Worm (Caenorhabditis elegans) whole organism, L1 larva: ENCODE results near the gene nra-1.

Source experiments
- C16A3.4 ChIP-seq: fragments of 150-350 bp; optimal IDR thresholded peaks from 2 replicates; lab custom pipeline; 2014; ENCODE audit warnings: missing biosample characterization, missing genetic modification characterization
- Y116A8C.19 ChIP-seq: sonication (generic microtip); optimal IDR thresholded peaks from 2 replicates; lab custom pipeline; 2016; ENCODE audit warnings: missing compliant biosample characterization, missing genetic modification characterization, borderline replicate concordance
- aha-1 ChIP-seq: fragments of 150-350 bp; optimal IDR thresholded peaks from 2 replicates; lab custom pipeline; 2014; ENCODE audit warnings: missing biosample characterization, missing genetic modification characterization
- aly-2 ChIP-seq: fragments of 150-350 bp; optimal IDR thresholded peaks from 2 replicates; lab custom pipeline; 2014; ENCODE audit warnings: missing biosample characterization, missing genetic modification characterization
- ama-1 ChIP-seq: fragments of 150-350 bp; optimal IDR thresholded peaks from 2 replicates; lab custom pipeline; 2014
- blmp-1 ChIP-seq: fragments of 150-350 bp; optimal IDR thresholded peaks from 2 replicates; lab custom pipeline; 2014; ENCODE audit warnings: missing biosample characterization, missing genetic modification characterization
- ceh-63 ChIP-seq: fragments of 200-800 bp; sonication (Bioruptor generic); optimal IDR thresholded peaks from 2 replicates; lab custom pipeline; 2018; ENCODE audit warnings: mild to moderate bottlenecking, missing genetic modification characterization, missing compliant biosample characterization
- ceh-8 ChIP-seq: fragments of 200-800 bp; sonication (Bioruptor generic); optimal IDR thresholded peaks from 2 replicates; lab custom pipeline; 2018; ENCODE audit warnings: mild to moderate bottlenecking, missing genetic modification characterization, moderate library complexity, missing compliant biosample characterization
- ceh-82 ChIP-seq, 3 experiments: fragments of 150-350 bp in 1 of 3; sonication (generic microtip) in 2 of 3; optimal IDR thresholded peaks; 2 replicates each; lab custom pipeline; 2014 to 2017; ENCODE audit warnings: missing biosample characterization in 3 of 3, missing genetic modification characterization in 3 of 3
- ceh-88 ChIP-seq: fragments of 200-800 bp; sonication (Bioruptor generic); IDR thresholded peaks from 2 replicates; pipeline ENCODE4 v1.3.6; 2022; ENCODE audit warnings: missing genetic modification characterization, missing compliant biosample characterization
- ceh-90 ChIP-seq: sonication (generic microtip); optimal IDR thresholded peaks from 2 replicates; lab custom pipeline; 2016; ENCODE audit warnings: missing genetic modification characterization, missing compliant biosample characterization
- ces-1 ChIP-seq: fragments of 150-350 bp; optimal IDR thresholded peaks from 2 replicates; lab custom pipeline; 2014; ENCODE audit warnings: missing biosample characterization, missing genetic modification reagents, missing genetic modification characterization
- dpl-1 ChIP-seq, 3 experiments: fragments of 150-350 bp in 2 of 3; sonication (generic microtip) in 1 of 3; optimal IDR thresholded peaks; 2 replicates each; lab custom pipeline; 2014 to 2017; ENCODE audit warnings: missing biosample characterization in 3 of 3, missing genetic modification characterization in 3 of 3, missing genetic modification reagents in 3 of 3
- dsc-1 ChIP-seq: sonication (generic microtip); optimal IDR thresholded peaks from 2 replicates; lab custom pipeline; 2016; ENCODE audit warnings: mild to moderate bottlenecking, missing genetic modification characterization, missing compliant biosample characterization
- efl-1 ChIP-seq, 4 experiments: fragments of 150-350 bp; optimal IDR thresholded peaks in 3 of 4; peaks in 1 of 4; 1 replicate in 1 of 4; 2 replicates in 3 of 4; lab custom pipeline; 2014; ENCODE audit warnings: missing biosample characterization in 2 of 4, missing genetic modification characterization in 2 of 4, missing genetic modification reagents in 2 of 4
- egl-13 ChIP-seq: sonication (generic microtip); optimal IDR thresholded peaks from 2 replicates; lab custom pipeline; 2016; ENCODE audit warnings: missing genotype, missing genetic modification reagents, missing genetic modification characterization, missing compliant biosample characterization
- egl-27 ChIP-seq, 2 experiments: fragments of 150-350 bp in 1 of 2; sonication (generic microtip); optimal IDR thresholded peaks; 3 replicates each; lab custom pipeline; 2017 to 2018; ENCODE audit warnings: missing biosample characterization in 2 of 2, missing genetic modification characterization in 2 of 2, missing genetic modification reagents in 2 of 2
- ets-5 ChIP-seq: fragments of 200-800 bp; sonication (Bioruptor generic); IDR thresholded peaks from 2 replicates; pipeline ENCODE4 v1.3.6; 2022; ENCODE audit warnings: missing genetic modification characterization, missing compliant biosample characterization
- fkh-4 ChIP-seq: sonication (generic microtip); optimal IDR thresholded peaks from 2 replicates; lab custom pipeline; 2016; ENCODE audit warnings: missing compliant biosample characterization, missing genetic modification characterization, borderline replicate concordance
- fkh-8 ChIP-seq: sonication (generic microtip); optimal IDR thresholded peaks from 2 replicates; lab custom pipeline; 2016; ENCODE audit warnings: mild to moderate bottlenecking, missing genetic modification characterization, missing compliant biosample characterization
- fos-1 ChIP-seq: fragments of 150-350 bp; optimal IDR thresholded peaks from 2 replicates; lab custom pipeline; 2014; ENCODE audit warnings: missing biosample characterization, missing genetic modification characterization
- hlh-17 ChIP-seq: fragments of 200-800 bp; sonication (Bioruptor generic); optimal IDR thresholded peaks from 2 replicates; lab custom pipeline; 2018; ENCODE audit warnings: missing genetic modification characterization, mild to moderate bottlenecking, missing compliant biosample characterization, moderate library complexity, borderline replicate concordance
- hlh-4 ChIP-seq: sonication (generic microtip); optimal IDR thresholded peaks from 2 replicates; lab custom pipeline; 2016; ENCODE audit warnings: mild to moderate bottlenecking, missing genetic modification characterization, missing compliant biosample characterization
- isw-1 ChIP-seq: fragments of 200-800 bp; sonication (Bioruptor generic); IDR thresholded peaks from 2 replicates; pipeline ENCODE4 v1.3.6; 2022; ENCODE audit warnings: missing genetic modification characterization, missing compliant biosample characterization
- jun-1 ChIP-seq: fragments of 150-350 bp; optimal IDR thresholded peaks from 2 replicates; lab custom pipeline; 2014; ENCODE audit warnings: missing biosample characterization, missing genetic modification reagents, missing genetic modification characterization
- lin-13 ChIP-seq: fragments of 150-350 bp; optimal IDR thresholded peaks from 2 replicates; lab custom pipeline; 2014; ENCODE audit warnings: missing biosample characterization, missing genetic modification reagents, missing genetic modification characterization
- lin-14 ChIP-seq: fragments of 200-800 bp; sonication (Bioruptor generic); optimal IDR thresholded peaks from 2 replicates; lab custom pipeline; 2018; ENCODE audit warnings: mild to moderate bottlenecking, missing genetic modification characterization, moderate library complexity, missing compliant biosample characterization
- lin-15B ChIP-seq: fragments of 150-350 bp; sonication (generic microtip); optimal IDR thresholded peaks from 3 replicates; lab custom pipeline; 2014; ENCODE audit warnings: missing biosample characterization, missing genetic modification characterization
- lin-39 ChIP-seq: fragments of 150-350 bp; optimal IDR thresholded peaks from 2 replicates; lab custom pipeline; 2014; ENCODE audit warnings: missing biosample characterization, missing genetic modification reagents, missing genetic modification characterization
- lir-3 ChIP-seq: sonication (generic microtip); optimal IDR thresholded peaks from 2 replicates; lab custom pipeline; 2016; ENCODE audit warnings: mild to moderate bottlenecking, missing genetic modification characterization, moderate library complexity, missing compliant biosample characterization; ENCODE audit not compliant: poor library complexity
- mab-9 ChIP-seq: fragments of 200-800 bp; sonication (Bioruptor generic); IDR thresholded peaks from 2 replicates; pipeline ENCODE4 v1.3.6; 2022; ENCODE audit warnings: missing genetic modification reagents, missing genetic modification characterization, missing compliant biosample characterization
- mdl-1 ChIP-seq, 2 experiments: fragments of 150-350 bp; optimal IDR thresholded peaks; 2 replicates each; lab custom pipeline; 2014 to 2017; ENCODE audit warnings: missing biosample characterization in 2 of 2, missing genetic modification characterization in 2 of 2, inconsistent platforms in 1 of 2
- mef-2 ChIP-seq: fragments of 150-350 bp; optimal IDR thresholded peaks from 2 replicates; lab custom pipeline; 2014; ENCODE audit warnings: missing biosample characterization, missing genetic modification characterization
- nhr-12 ChIP-seq: sonication (generic microtip); optimal IDR thresholded peaks from 2 replicates; lab custom pipeline; 2017; ENCODE audit warnings: missing biosample characterization, missing genetic modification characterization
- nhr-20 ChIP-seq: sonication (generic microtip); optimal IDR thresholded peaks from 2 replicates; lab custom pipeline; 2016; ENCODE audit warnings: mild to moderate bottlenecking, missing genetic modification characterization, missing compliant biosample characterization
- nhr-237 ChIP-seq: fragments of 150-350 bp; optimal IDR thresholded peaks from 2 replicates; lab custom pipeline; 2014; ENCODE audit warnings: missing biosample characterization, missing genetic modification characterization
- nhr-47 ChIP-seq: sonication (generic microtip); optimal IDR thresholded peaks from 2 replicates; lab custom pipeline; 2016; ENCODE audit warnings: mild to moderate bottlenecking, missing genetic modification characterization, moderate library complexity, missing compliant biosample characterization
- nhr-84 ChIP-seq: sonication (generic microtip); optimal IDR thresholded peaks from 2 replicates; lab custom pipeline; 2017; ENCODE audit warnings: missing biosample characterization, missing genetic modification characterization
- nhr-90 ChIP-seq: sonication (generic microtip); optimal IDR thresholded peaks from 2 replicates; lab custom pipeline; 2016; ENCODE audit warnings: mild to moderate bottlenecking, missing genetic modification characterization, missing compliant biosample characterization; ENCODE audit not compliant: poor library complexity
- pag-3 ChIP-seq: sonication (generic microtip); optimal IDR thresholded peaks from 2 replicates; lab custom pipeline; 2017; ENCODE audit warnings: missing genetic modification characterization, mild to moderate bottlenecking, missing compliant biosample characterization, antibody characterized with exemption, borderline replicate concordance; ENCODE audit not compliant: insufficient read depth
- pax-3 ChIP-seq: fragments of 200-800 bp; sonication (Bioruptor generic); optimal IDR thresholded peaks from 2 replicates; lab custom pipeline; 2018; ENCODE audit warnings: mild to moderate bottlenecking, missing genetic modification characterization, moderate library complexity, missing compliant biosample characterization
- pqm-1 ChIP-seq: sonication (generic microtip); optimal IDR thresholded peaks from 3 replicates; lab custom pipeline; 2017; ENCODE audit warnings: missing biosample characterization, missing genetic modification characterization
- rnt-1 ChIP-seq: sonication (generic microtip); optimal IDR thresholded peaks from 2 replicates; lab custom pipeline; 2016; ENCODE audit warnings: mild to moderate bottlenecking, missing genetic modification characterization, moderate library complexity, missing compliant biosample characterization
- skn-1 ChIP-seq: fragments of 150-350 bp; optimal IDR thresholded peaks from 2 replicates; lab custom pipeline; 2014; ENCODE audit warnings: missing biosample characterization, missing genetic modification characterization
- snpc-4 ChIP-seq: fragments of 150-350 bp; optimal IDR thresholded peaks from 2 replicates; lab custom pipeline; 2014; ENCODE audit warnings: missing biosample characterization, missing genetic modification characterization
- snu-23 ChIP-seq: sonication (generic microtip); optimal IDR thresholded peaks from 2 replicates; lab custom pipeline; 2016; ENCODE audit warnings: missing genetic modification characterization, missing compliant biosample characterization
- tlp-1 ChIP-seq: fragments of 150-350 bp; optimal IDR thresholded peaks from 2 replicates; lab custom pipeline; 2014; ENCODE audit warnings: missing biosample characterization, missing genetic modification characterization
- unc-30 ChIP-seq: sonication (generic microtip); optimal IDR thresholded peaks from 2 replicates; lab custom pipeline; 2017; ENCODE audit warnings: missing biosample characterization, missing genetic modification characterization
- unc-86 ChIP-seq: sonication (generic microtip); optimal IDR thresholded peaks from 2 replicates; lab custom pipeline; 2016; ENCODE audit warnings: missing genetic modification characterization, missing compliant biosample characterization
- zag-1 ChIP-seq: fragments of 150-350 bp; optimal IDR thresholded peaks from 2 replicates; lab custom pipeline; 2014; ENCODE audit warnings: missing biosample characterization, missing genetic modification characterization
- zip-4 ChIP-seq: fragments of 200-800 bp; sonication (Bioruptor generic); optimal IDR thresholded peaks from 2 replicates; lab custom pipeline; 2018; ENCODE audit warnings: mild to moderate bottlenecking, missing genetic modification characterization, moderate library complexity, missing compliant biosample characterization
- ztf-11 ChIP-seq, 2 experiments: sonication (generic microtip); optimal IDR thresholded peaks; 2 replicates each; lab custom pipeline; 2016 to 2017; ENCODE audit warnings: missing genetic modification characterization in 2 of 2, missing biosample characterization in 1 of 2, missing compliant biosample characterization in 1 of 2

The nra-1 gene

DNA sequence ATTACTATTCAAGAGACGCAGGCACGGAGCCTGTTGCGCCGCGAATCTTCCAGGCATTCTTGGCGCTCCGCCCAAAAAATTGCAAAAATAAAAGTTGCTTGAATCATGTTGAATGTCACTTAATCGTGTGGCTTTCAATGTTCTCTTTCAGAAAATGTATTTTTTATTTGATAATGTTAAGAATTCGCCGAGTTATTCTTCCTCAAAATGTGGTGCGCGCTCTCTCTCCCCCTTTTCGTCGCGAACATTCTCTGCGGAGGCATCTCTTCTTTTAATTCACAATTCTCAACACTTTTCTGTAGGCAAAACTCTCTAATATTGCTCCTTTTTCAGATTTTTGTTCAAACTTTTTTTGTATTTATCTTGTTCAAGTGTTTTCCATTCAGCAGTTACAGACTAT is 5.6 kb downstream of the nra-1 start (continued):
- TF ChIP-seq nhr-12 = no peak
- peak; percentile 92 for TF ChIP-seq lin-13 (GFP tag; lab: Kevin White, UChicago)
- TF ChIP-seq lir-3 = peak; percentile 80
- no peak for TF ChIP-seq unc-30 (tag; lab: Kevin White, UChicago)
- TF ChIP-seq ces-1 = peak; percentile 33
- TF ChIP-seq Y116A8C.19 = no peak
- peak; percentile 96 for TF ChIP-seq C16A3.4
- TF ChIP-seq fkh-4 = peak; percentile 86
- TF ChIP-seq zag-1 (tag; lab: Kevin White, UChicago) = peak; percentile 91
- TF ChIP-seq nhr-90 = peak; percentile 98
- TF ChIP-seq ceh-8 (GFP tag; lab: Kevin White, UChicago) = peak; percentile 96
- peak; percentile 70 for TF ChIP-seq snpc-4
- TF ChIP-seq ceh-88 (GFP tag; lab: Robert Waterston, UW) = peak; percentile 98
- peak; percentile 72 for TF ChIP-seq hlh-4
- peak; percentile 82 for TF ChIP-seq rnt-1 (tag; lab: Kevin White, UChicago)
- peak; percentile 74 to 80 (median 77) for TF ChIP-seq dpl-1 (GFP tag; optimal IDR thresholded peaks at IDR 0.05; lab: Kevin White, UChicago)
- peak; percentile 71 to 88 for TF ChIP-seq egl-27 (tag; optimal IDR thresholded peaks at IDR 0.05; lab: Kevin White, UChicago)
- peak; percentile 71 for TF ChIP-seq lin-15B (tag; lab: Kevin White, UChicago)
- TF ChIP-seq nhr-47 (tag; lab: Kevin White, UChicago) = peak; percentile 99
- TF ChIP-seq lin-14 (GFP tag; lab: Kevin White, UChicago) = peak; percentile 100
- peak; percentile 99 for TF ChIP-seq pax-3
- TF ChIP-seq fos-1 = peak; percentile 94
- peak; percentile 82 for TF ChIP-seq ceh-63 (GFP tag; lab: Kevin White, UChicago)
- TF ChIP-seq aha-1 = peak; percentile 88
- peak; percentile 99 for TF ChIP-seq unc-86 (tag; lab: Kevin White, UChicago)
- TF ChIP-seq egl-13 = peak; percentile 99
- peak; percentile 99 for TF ChIP-seq isw-1 (GFP tag; lab: Robert Waterston, UW)
- TF ChIP-seq aly-2 (tag; lab: Kevin White, UChicago) = peak; percentile 92
- no peak for TF ChIP-seq pag-3
- peak; percentile 91 for TF ChIP-seq lin-39 (tag; lab: Kevin White, UChicago)
- TF ChIP-seq ztf-11 (tag; optimal IDR thresholded peaks at IDR 0.05; lab: Kevin White, UChicago) = peak; percentile 59 to 96
- peak; percentile 69 for TF ChIP-seq ceh-90 (tag; lab: Kevin White, UChicago)
- peak; percentile 99 for TF ChIP-seq nhr-20 (tag; lab: Kevin White, UChicago)
- TF ChIP-seq zip-4 (GFP tag; lab: Kevin White, UChicago) = peak; percentile 95
- peak; percentile 18 for TF ChIP-seq pqm-1 (tag; lab: Kevin White, UChicago)
- TF ChIP-seq snu-23 (GFP tag; lab: Kevin White, UChicago) = peak; percentile 99
- TF ChIP-seq fkh-8 (tag; lab: Kevin White, UChicago) = peak; percentile 100
- TF ChIP-seq efl-1 (optimal IDR thresholded peaks at IDR 0.05; lab: Kevin White, UChicago) = peak; percentile 86 to 89
- TF ChIP-seq efl-1 (GFP tag; optimal IDR thresholded peaks at IDR 0.05 in 1 of 2; lab: Kevin White, UChicago) = peak; percentile 72 to 98
- TF ChIP-seq ceh-82 (tag; optimal IDR thresholded peaks at IDR 0.05; lab: Kevin White, UChicago) = peak; percentile 94 to 97 (median 95)
- peak; percentile 99 for TF ChIP-seq dsc-1 (tag; lab: Kevin White, UChicago)
- no peak for TF ChIP-seq tlp-1 (tag; lab: Kevin White, UChicago)
- peak; percentile 6 to 74 for TF ChIP-seq mdl-1 (tag; optimal IDR thresholded peaks at IDR 0.05; lab: Kevin White, UChicago)
- peak; percentile 23 for TF ChIP-seq hlh-17 (GFP tag; lab: Kevin White, UChicago)
- TF ChIP-seq mef-2 (tag; lab: Kevin White, UChicago) = peak; percentile 81
- peak; percentile 92 for TF ChIP-seq nhr-237 (tag; lab: Kevin White, UChicago)
- TF ChIP-seq ets-5 (GFP tag; lab: Robert Waterston, UW) = no peak
- TF ChIP-seq nhr-84 (tag; lab: Kevin White, UChicago) = no peak
- TF ChIP-seq blmp-1 = peak; percentile 80
- peak; percentile 96 for TF ChIP-seq jun-1 (tag; lab: Kevin White, UChicago)
- peak; percentile 61 for TF ChIP-seq ama-1 (lab: Kevin White, UChicago)
- peak; percentile 94 for TF ChIP-seq mab-9
- peak; percentile 87 for TF ChIP-seq skn-1
